Worm (Caenorhabditis elegans) whole organism, L1 larva: ENCODE results near the gene tdpo-1.

ENCODE experiments used
- ces-1 ChIP-seq: fragments of 150-350 bp; optimal IDR thresholded peaks from 2 replicates; lab custom pipeline; 2014; ENCODE audit warnings: missing biosample characterization, missing genetic modification reagents, missing genetic modification characterization
- hlh-17 ChIP-seq: fragments of 200-800 bp; sonication (Bioruptor generic); optimal IDR thresholded peaks from 2 replicates; lab custom pipeline; 2018; ENCODE audit warnings: missing genetic modification characterization, mild to moderate bottlenecking, missing compliant biosample characterization, moderate library complexity, borderline replicate concordance
- lir-3 ChIP-seq: sonication (generic microtip); optimal IDR thresholded peaks from 2 replicates; lab custom pipeline; 2016; ENCODE audit warnings: mild to moderate bottlenecking, missing genetic modification characterization, moderate library complexity, missing compliant biosample characterization; ENCODE audit not compliant: poor library complexity
- mab-9 ChIP-seq: fragments of 200-800 bp; sonication (Bioruptor generic); IDR thresholded peaks from 2 replicates; pipeline ENCODE4 v1.3.6; 2022; ENCODE audit warnings: missing genetic modification reagents, missing genetic modification characterization, missing compliant biosample characterization
- nhr-237 ChIP-seq: fragments of 150-350 bp; optimal IDR thresholded peaks from 2 replicates; lab custom pipeline; 2014; ENCODE audit warnings: missing biosample characterization, missing genetic modification characterization
- unc-30 ChIP-seq: sonication (generic microtip); optimal IDR thresholded peaks from 2 replicates; lab custom pipeline; 2017; ENCODE audit warnings: missing biosample characterization, missing genetic modification characterization
- unc-62 ChIP-seq: fragments of 150-350 bp; optimal IDR thresholded peaks from 2 replicates; lab custom pipeline; 2014; ENCODE audit warnings: missing biosample characterization, missing genetic modification reagents, missing genetic modification characterization

- no peak for TF ChIP-seq nhr-237 (tag; lab: Kevin White, UChicago)
- no peak for TF ChIP-seq ces-1 (GFP tag; lab: Kevin White, UChicago)
- TF ChIP-seq unc-30 (tag; lab: Kevin White, UChicago), result no peak
- TF ChIP-seq unc-62 (GFP tag; lab: Kevin White, UChicago), result no peak
- no peak for TF ChIP-seq lir-3
- TF ChIP-seq mab-9 (GFP tag; lab: Robert Waterston, UW), result no peak
- no peak for TF ChIP-seq hlh-17 (GFP tag; lab: Kevin White, UChicago)
These were observed 13.7 kb downstream of the tdpo-1 start, which contains the start of gene Y76B12C.3 for ce11 chrIV:1973372-1973771.
